Worm (Caenorhabditis elegans): ENCODE results near the gene tag-267.

DNA sequence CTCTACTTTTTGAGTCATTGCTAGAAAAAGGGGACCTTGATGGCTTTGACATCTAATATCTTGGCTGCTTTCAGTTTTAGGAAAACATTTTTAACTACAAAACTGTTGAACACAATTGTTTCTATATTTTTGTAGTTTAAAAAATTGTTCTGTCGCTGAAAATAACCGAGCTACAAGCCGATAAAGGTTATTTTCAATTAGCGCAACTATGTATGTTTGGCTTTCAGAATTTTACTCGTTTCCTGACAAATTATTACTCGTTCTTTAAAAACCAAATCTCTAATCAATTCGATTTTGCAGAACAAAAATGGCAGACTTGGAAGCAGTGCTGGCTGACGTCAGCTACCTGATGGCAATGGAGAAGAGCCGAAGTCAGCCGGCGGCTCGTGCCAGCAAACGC, 35.2 kb downstream of the tag-267 start, which contains the start of gene grk-2:
- no peak for TF ChIP-seq nhr-41 (GFP tag; IDR thresholded peaks at IDR 0.05)
- TF ChIP-seq mdl-1 (tag; optimal IDR thresholded peaks at IDR 0.05), result no peak
- no peak for TF ChIP-seq F10B5.3 (tag; optimal IDR thresholded peaks at IDR 0.05)
- no peak for TF ChIP-seq dve-1 (tag; optimal IDR thresholded peaks at IDR 0.05; ENCODE audit: insufficient read depth)
- no peak for TF ChIP-seq madf-9 (GFP tag; conservative IDR thresholded peaks at IDR 0.05)
- no peak for TF ChIP-seq nhr-237 (tag; optimal IDR thresholded peaks at IDR 0.05)
- no peak for TF ChIP-seq F49E8.2 (tag; optimal IDR thresholded peaks at IDR 0.05; ENCODE audit: borderline replicate concordance)
- TF ChIP-seq ceh-28 (tag; optimal IDR thresholded peaks at IDR 0.05), result no peak
- no peak for TF ChIP-seq lin-15B (tag; optimal IDR thresholded peaks at IDR 0.05)
- TF ChIP-seq ama-1 (optimal IDR thresholded peaks at IDR 0.05), result no peak
- no peak for TF ChIP-seq ZK337.2 (GFP tag; IDR thresholded peaks at IDR 0.05)
